Worm (Caenorhabditis elegans) whole organism, L1 larva: ENCODE results near the gene F55A4.3.

ENCODE experiments used
- ces-1 ChIP-seq: fragments of 150-350 bp; optimal IDR thresholded peaks from 2 replicates; lab custom pipeline; 2014; ENCODE audit warnings: missing biosample characterization, missing genetic modification reagents, missing genetic modification characterization
- ztf-11 ChIP-seq, 2 experiments: sonication (generic microtip); optimal IDR thresholded peaks; 2 replicates each; lab custom pipeline; 2016 to 2017; ENCODE audit warnings: missing genetic modification characterization in 2 of 2, missing biosample characterization in 1 of 2, missing compliant biosample characterization in 1 of 2

- no peak for TF ChIP-seq ztf-11 (tag; optimal IDR thresholded peaks at IDR 0.05; lab: Kevin White, UChicago)
- no peak for TF ChIP-seq ces-1 (GFP tag; lab: Kevin White, UChicago)
Observed at ce11 chrX:1004037-1004436, 20.9 kb downstream of the F55A4.3 start, which contains the start of gene cutl-21.
